Fruit fly (Drosophila melanogaster) whole organism, adult: ENCODE results near the gene CG14710.

Source experiments
- CG11617 ChIP-seq: fragments of 200-800 bp; sonication (Bioruptor generic); optimal IDR thresholded peaks from 2 replicates; lab custom pipeline; 2017; ENCODE audit warnings: mild to moderate bottlenecking, missing biosample characterization, missing genetic modification reagents, missing genetic modification characterization
- CG12768 ChIP-seq: fragments of 200-800 bp; sonication (Bioruptor generic); optimal IDR thresholded peaks from 2 replicates; lab custom pipeline; 2017; ENCODE audit warnings: missing biosample characterization, missing genetic modification characterization, mild to moderate bottlenecking, moderate library complexity, missing genetic modification reagents
- CG14711 ChIP-seq: fragments of 200-800 bp; sonication (Bioruptor generic); optimal IDR thresholded peaks from 2 replicates; lab custom pipeline; 2018; ENCODE audit warnings: missing biosample characterization, mild to moderate bottlenecking, missing genetic modification characterization, moderate library complexity
- CG1620 ChIP-seq: fragments of 200-800 bp; sonication (Bioruptor generic); optimal IDR thresholded peaks from 2 replicates; lab custom pipeline; 2016; ENCODE audit warnings: missing biosample characterization, missing genetic modification characterization
- CG33017 ChIP-seq: fragments of 200-800 bp; sonication (Bioruptor generic); optimal IDR thresholded peaks from 2 replicates; lab custom pipeline; 2018; ENCODE audit warnings: missing biosample characterization, mild to moderate bottlenecking, missing genetic modification characterization, moderate library complexity
- CG5204 ChIP-seq: fragments of 200-800 bp; sonication (Bioruptor generic); optimal IDR thresholded peaks from 2 replicates; lab custom pipeline; 2016; ENCODE audit warnings: missing biosample characterization, missing genetic modification characterization
- CG7045 ChIP-seq: fragments of 200-800 bp; sonication (Bioruptor generic); optimal IDR thresholded peaks from 2 replicates; lab custom pipeline; 2017; ENCODE audit warnings: missing biosample characterization, mild to moderate bottlenecking, missing genetic modification characterization
- CG7101 ChIP-seq: fragments of 200-800 bp; sonication (Bioruptor generic); optimal IDR thresholded peaks from 2 replicates; lab custom pipeline; 2018; ENCODE audit warnings: missing biosample characterization, mild to moderate bottlenecking, missing genetic modification characterization, moderate library complexity
- Clk ChIP-seq: fragments of 200-800 bp; sonication (Bioruptor generic); optimal IDR thresholded peaks from 2 replicates; lab custom pipeline; 2017; ENCODE audit warnings: missing biosample characterization, missing genetic modification characterization
- Crg-1 ChIP-seq: fragments of 200-800 bp; sonication (Bioruptor generic); optimal IDR thresholded peaks from 2 replicates; lab custom pipeline; 2016; ENCODE audit warnings: missing biosample characterization, missing genetic modification characterization
- Hr96 ChIP-seq: fragments of 200-800 bp; sonication (Bioruptor generic); optimal IDR thresholded peaks from 2 replicates; lab custom pipeline; 2016; ENCODE audit warnings: missing biosample characterization, missing genetic modification characterization
- Mnt ChIP-seq: fragments of 200-800 bp; sonication (Bioruptor generic); optimal IDR thresholded peaks from 2 replicates; lab custom pipeline; 2016; ENCODE audit warnings: missing biosample characterization, mild to moderate bottlenecking, missing genetic modification characterization
- bab1 ChIP-seq: fragments of 200-800 bp; sonication (Bioruptor generic); optimal IDR thresholded peaks from 3 replicates; lab custom pipeline; 2019; ENCODE audit warnings: missing biosample characterization, mild to moderate bottlenecking, missing genetic modification characterization, moderate library complexity
- cic ChIP-seq: fragments of 200-800 bp; sonication (Bioruptor generic); optimal IDR thresholded peaks from 2 replicates; lab custom pipeline; 2017; ENCODE audit warnings: missing biosample characterization, mild to moderate bottlenecking, missing genetic modification characterization, moderate library complexity
- cnc ChIP-seq, 2 experiments: fragments of >200 bp; optimal IDR thresholded peaks; 2 replicates each; lab custom pipeline; 2017
- kay ChIP-seq: fragments of 200-800 bp; sonication (Bioruptor generic); peaks from one replicate; lab custom pipeline; 2016; ENCODE audit warnings: missing biosample characterization, missing genetic modification characterization, borderline replicate concordance
- ovo ChIP-seq: fragments of 200-800 bp; sonication (Bioruptor generic); optimal IDR thresholded peaks from 2 replicates; lab custom pipeline; 2016; ENCODE audit warnings: missing biosample characterization, missing genetic modification characterization
- pad ChIP-seq: fragments of 200-800 bp; sonication (Bioruptor generic); optimal IDR thresholded peaks from 3 replicates; lab custom pipeline; 2017; ENCODE audit warnings: missing biosample characterization, missing genetic modification characterization, mild to moderate bottlenecking, moderate library complexity, missing genetic modification reagents
- tj ChIP-seq: fragments of 200-800 bp; sonication (Bioruptor generic); optimal IDR thresholded peaks from 3 replicates; lab custom pipeline; 2017; ENCODE audit warnings: missing biosample characterization, mild to moderate bottlenecking, missing genetic modification characterization, moderate library complexity
- toe ChIP-seq: fragments of 200-800 bp; sonication (Bioruptor generic); optimal IDR thresholded peaks from 2 replicates; lab custom pipeline; 2016; ENCODE audit warnings: missing biosample characterization, missing genetic modification characterization

CG14710 gene

DNA sequence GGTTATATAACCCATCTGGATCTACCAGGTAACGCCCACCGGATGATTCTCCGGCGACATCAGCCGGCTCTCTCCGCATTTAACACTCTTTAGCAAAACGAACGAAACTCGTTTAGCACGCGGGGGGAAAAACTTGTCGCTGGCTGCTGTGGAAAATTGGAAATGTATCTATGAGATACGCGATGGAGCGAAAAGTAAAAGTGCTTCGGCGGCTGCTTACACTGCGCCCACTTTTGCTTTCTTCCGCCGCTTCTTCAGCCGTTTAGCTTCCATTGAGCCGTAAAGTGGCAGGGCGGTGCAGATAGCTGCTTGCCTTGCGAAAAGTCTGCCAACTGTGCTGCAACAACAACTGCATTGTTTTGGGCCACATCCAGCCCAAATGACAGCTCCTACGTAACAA lies 41.3 kb downstream of the CG14710 start:
- peak; percentile 28 for TF ChIP-seq tj (GFP tag; lab: Kevin White, UChicago)
- no peak for TF ChIP-seq cic

dm6 chr3R:11661712-11662111 lies 41.8 kb downstream of the CG14710 start:
- TF ChIP-seq bab1 (GFP tag; lab: Kevin White, UChicago) (peak; percentile 77), CG12768 (GFP tag; lab: Kevin White, UChicago) (no peak)

DNA sequence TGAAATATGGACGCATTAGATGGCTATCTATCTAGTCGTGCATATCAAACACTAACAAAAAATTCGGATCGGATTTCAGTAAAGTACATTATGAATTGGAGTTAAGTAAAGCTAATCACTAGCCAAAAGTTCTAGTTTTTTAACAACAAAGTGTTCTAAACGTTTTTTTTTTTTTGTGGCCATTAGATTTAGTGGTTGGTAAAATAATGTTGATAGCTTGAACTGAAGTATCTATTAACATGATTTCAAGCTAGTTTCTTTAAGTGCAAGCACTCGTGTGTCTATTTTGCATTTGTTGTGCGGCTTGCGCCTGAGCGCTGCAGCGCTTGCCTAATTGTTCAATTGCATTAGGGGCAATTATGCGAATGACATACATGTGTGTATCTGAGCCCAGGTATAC lies 42.7 kb downstream of the CG14710 start:
- TF ChIP-seq toe (no peak), pad (GFP tag; lab: Kevin White, UChicago) (no peak), Mnt (GFP tag; lab: Kevin White, UChicago) (no peak), CG5204 (GFP tag; lab: Kevin White, UChicago) (no peak), cic (no peak), CG7101 (tag; lab: Kevin White, UChicago) (no peak), kay (GFP tag; lab: Kevin White, UChicago) (no peak), Clk (no peak), CG12768 (GFP tag; lab: Kevin White, UChicago) (no peak), Hr96 (GFP tag; lab: Kevin White, UChicago) (no peak), CG33017 (tag; lab: Kevin White, UChicago) (no peak), CG14711 (tag; lab: Kevin White, UChicago) (no peak)

DNA sequence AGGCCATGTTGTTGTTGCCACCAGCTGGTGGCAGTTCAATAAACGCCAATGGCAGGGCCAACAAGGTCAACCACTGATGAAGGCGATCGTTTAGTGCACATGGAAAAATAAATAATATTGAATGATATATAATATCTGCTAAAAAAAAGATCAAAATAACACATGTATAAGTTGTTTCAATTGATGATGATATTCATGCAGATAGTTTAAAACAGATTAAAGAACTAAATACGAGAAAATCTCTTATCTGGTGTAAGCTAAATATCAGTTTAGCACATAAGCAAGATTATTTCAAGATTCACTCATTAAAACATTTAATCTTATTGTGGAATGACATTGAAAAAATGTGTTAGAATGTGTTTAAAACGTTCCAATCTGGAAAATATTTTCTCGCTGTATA lies 43.6 kb downstream of the CG14710 start:
- TF ChIP-seq CG33017 (tag; lab: Kevin White, UChicago) (no peak), Crg-1 (GFP tag; lab: Kevin White, UChicago) (no peak), cnc (optimal IDR thresholded peaks at IDR 0.05; lab: Kevin White, UChicago) (no peak), Mnt (GFP tag; lab: Kevin White, UChicago) (no peak), pad (GFP tag; lab: Kevin White, UChicago) (no peak), bab1 (GFP tag; lab: Kevin White, UChicago) (no peak), CG5204 (GFP tag; lab: Kevin White, UChicago) (no peak), CG1620 (GFP tag; lab: Kevin White, UChicago) (no peak), toe (no peak), CG12768 (GFP tag; lab: Kevin White, UChicago) (no peak), Clk (no peak), CG7045 (GFP tag; lab: Kevin White, UChicago) (no peak), kay (GFP tag; lab: Kevin White, UChicago) (no peak)

DNA sequence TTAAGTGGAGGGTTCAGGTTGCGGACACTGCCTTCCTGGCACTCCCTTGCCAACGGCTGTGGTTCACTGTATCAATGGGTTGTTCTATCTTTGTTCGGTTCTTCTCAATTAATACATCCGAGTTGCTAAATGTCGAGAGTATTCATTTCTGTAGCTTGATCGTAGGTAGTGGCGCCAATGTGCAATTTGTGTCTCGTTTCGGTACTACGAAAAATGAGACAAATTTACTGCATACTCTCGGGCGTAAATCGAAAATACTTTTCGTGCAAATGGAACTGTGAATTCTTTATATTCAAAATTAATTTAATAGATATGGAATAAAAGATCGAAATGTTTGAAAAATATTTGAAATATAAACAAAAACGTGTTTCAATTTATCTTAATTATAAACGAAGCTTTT lies 45.6 kb downstream of the CG14710 start:
- TF ChIP-seq Hr96 (GFP tag; lab: Kevin White, UChicago) (no peak), bab1 (GFP tag; lab: Kevin White, UChicago) (peak; percentile 47)

DNA sequence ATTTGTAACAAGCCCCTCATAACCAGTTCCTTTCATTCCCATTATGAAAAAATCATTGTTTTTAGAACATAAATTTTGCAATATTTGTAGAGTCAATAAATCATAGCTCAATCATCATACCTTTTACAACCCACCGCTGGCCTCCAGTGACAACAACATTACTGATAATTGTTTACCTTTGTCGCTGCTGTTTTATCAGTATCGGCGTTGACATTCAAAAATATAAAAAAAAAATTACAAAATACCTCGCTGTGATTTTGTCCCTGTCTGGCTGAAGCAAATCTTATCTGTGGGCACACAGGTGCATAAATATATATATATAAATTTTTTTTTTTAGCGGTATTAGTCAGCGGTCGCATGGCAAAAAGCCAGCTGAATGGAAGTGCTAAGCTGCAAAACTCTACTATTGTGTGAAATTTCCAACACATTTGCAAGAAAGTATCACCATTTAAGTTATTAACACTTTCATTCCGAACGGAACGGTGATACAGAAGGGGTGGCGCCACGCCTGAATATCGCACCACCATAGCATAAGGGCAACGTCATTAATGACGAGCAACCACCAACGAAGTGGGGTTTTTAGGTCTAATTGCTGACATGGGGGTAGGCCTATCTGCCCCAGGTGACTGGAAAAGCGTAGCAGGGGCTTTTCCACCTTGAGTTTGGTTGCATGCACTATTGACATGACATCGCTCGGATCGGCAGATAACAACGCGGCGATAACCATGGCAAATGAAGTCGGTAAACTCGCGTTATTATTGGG lies 46.2 kb downstream of the CG14710 start:
- no peak for TF ChIP-seq CG14711 (tag; lab: Kevin White, UChicago)
- no peak for TF ChIP-seq toe
- peak; percentile 53 for TF ChIP-seq cic
- no peak for TF ChIP-seq CG5204 (GFP tag; lab: Kevin White, UChicago)
- no peak for TF ChIP-seq CG7101 (tag; lab: Kevin White, UChicago)
- no peak for TF ChIP-seq Hr96 (GFP tag; lab: Kevin White, UChicago)
- no peak for TF ChIP-seq bab1 (GFP tag; lab: Kevin White, UChicago)
- no peak for TF ChIP-seq tj (GFP tag; lab: Kevin White, UChicago)
- TF ChIP-seq Clk = no peak
- peak; percentile 8 for TF ChIP-seq CG7045 (GFP tag; lab: Kevin White, UChicago)
- TF ChIP-seq kay (GFP tag; lab: Kevin White, UChicago) = peak; percentile 88
- TF ChIP-seq Mnt (GFP tag; lab: Kevin White, UChicago) = peak; percentile 11
- TF ChIP-seq CG12768 (GFP tag; lab: Kevin White, UChicago) = peak; percentile 25
- no peak for TF ChIP-seq pad (GFP tag; lab: Kevin White, UChicago)
- no peak for TF ChIP-seq CG33017 (tag; lab: Kevin White, UChicago)
- no peak for TF ChIP-seq CG1620 (GFP tag; lab: Kevin White, UChicago)
- no peak for TF ChIP-seq cnc (optimal IDR thresholded peaks at IDR 0.05; lab: Kevin White, UChicago)
- TF ChIP-seq CG11617 (GFP tag; lab: Kevin White, UChicago) = no peak
- no peak for TF ChIP-seq Crg-1 (GFP tag; lab: Kevin White, UChicago)
- TF ChIP-seq ovo = no peak
